Fruit fly (Drosophila melanogaster): Measurements from ENCODE around the gene CG13284.
A peak's percentile ranks its signal among the peaks of the same experiment; 100 is the strongest.

DNA sequence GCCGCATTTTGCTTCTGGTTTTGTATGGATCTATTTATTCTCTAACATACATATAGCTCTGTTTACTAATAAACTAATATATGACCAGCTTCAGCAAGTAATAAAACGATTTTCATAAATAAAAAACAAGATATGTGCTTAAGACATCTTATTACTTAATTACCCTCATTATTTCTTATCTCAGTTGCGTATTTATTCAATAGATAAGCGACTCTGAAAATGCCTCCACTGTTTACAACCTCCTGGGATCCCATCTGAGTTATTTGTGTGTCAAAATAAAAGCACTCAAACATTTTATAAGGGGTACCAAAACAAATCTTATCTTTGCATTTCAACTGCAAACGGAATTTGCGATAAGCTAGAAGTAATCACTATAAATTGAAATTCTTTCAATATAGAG, 28.8 kb downstream of the CG13284 start:
- no peak for TF ChIP-seq CG3995 (GFP tag; optimal IDR thresholded peaks at IDR 0.05)
- no peak for TF ChIP-seq E2f2 (GFP tag; IDR thresholded peaks at IDR 0.05)
- no peak for TF ChIP-seq Taf1 (GFP tag; IDR thresholded peaks at IDR 0.05)
- no peak for TF ChIP-seq CG3065 (GFP tag; optimal IDR thresholded peaks at IDR 0.05)
- no peak for TF ChIP-seq CG6654 (GFP tag; optimal IDR thresholded peaks at IDR 0.05)
- no peak for TF ChIP-seq zen2 (GFP tag; IDR thresholded peaks at IDR 0.05; ENCODE audit: partially characterized antibody)
- no peak for TF ChIP-seq CG8478 (optimal IDR thresholded peaks at IDR 0.05)
- no peak for TF ChIP-seq CG3838 (GFP tag; optimal IDR thresholded peaks at IDR 0.05)
- TF ChIP-seq Aef1 (GFP tag; IDR thresholded peaks at IDR 0.05) = no peak
- TF ChIP-seq sens (GFP tag) = peak; percentile 20
- no peak for TF ChIP-seq CG16779 (GFP tag; IDR thresholded peaks at IDR 0.05)
- no peak for TF ChIP-seq peb (GFP tag; IDR thresholded peaks at IDR 0.05)
